Fruit fly (Drosophila melanogaster): ENCODE results near the gene Osi8.

- TF ChIP-seq Hmx (GFP tag; optimal IDR thresholded peaks at IDR 0.05) (no peak), CG6272 (GFP tag; IDR thresholded peaks at IDR 0.05) (no peak), jumu (GFP tag; optimal IDR thresholded peaks at IDR 0.05) (no peak)
These were observed 8.7 kb downstream of the Osi8 start, which contains the start of gene Osi10a for dm6 chr3R:6263658-6264057.
